Worm (Caenorhabditis elegans) whole organism, midembryonic: ENCODE data around the gene fbxa-224.
A peak's percentile ranks its signal among the peaks of the same experiment; 100 is the strongest.

Experiments used
- T22C8.4 ChIP-seq: fragments of 200-800 bp; sonication (Bioruptor generic); IDR thresholded peaks from 2 replicates; pipeline ENCODE4 v1.3.6; 2022; ENCODE audit warnings: missing genetic modification characterization, missing compliant biosample characterization
- cog-1 ChIP-seq: sonication (generic microtip); optimal IDR thresholded peaks from 2 replicates; lab custom pipeline; 2016; ENCODE audit warnings: missing genetic modification characterization, missing compliant biosample characterization
- flt-1 ChIP-seq: fragments of 200-800 bp; sonication (Bioruptor generic); IDR thresholded peaks from 2 replicates; pipeline ENCODE4 v1.3.6; 2022; ENCODE audit warnings: missing genetic modification characterization, missing compliant biosample characterization
- klf-2 ChIP-seq: fragments of 200-800 bp; sonication (Bioruptor generic); conservative IDR thresholded peaks from 2 replicates; pipeline ENCODE4 v1.3.6; 2022; ENCODE audit warnings: missing genetic modification reagents, missing genetic modification characterization, missing compliant biosample characterization
- med-1 ChIP-seq: sonication (generic microtip); optimal IDR thresholded peaks from 2 replicates; lab custom pipeline; 2017; ENCODE audit warnings: missing genetic modification characterization, mild to moderate bottlenecking, missing compliant biosample characterization, antibody characterized with exemption, missing genetic modification reagents; ENCODE audit not compliant: insufficient read depth
- ref-1 ChIP-seq: fragments of 200-800 bp; sonication (Bioruptor generic); conservative IDR thresholded peaks from 2 replicates; pipeline ENCODE4 v1.3.6; 2022; ENCODE audit warnings: missing genetic modification reagents, missing genetic modification characterization, missing compliant biosample characterization
- tab-1 ChIP-seq: fragments of 200-800 bp; sonication (Bioruptor generic); IDR thresholded peaks from 2 replicates; pipeline ENCODE4 v1.3.6; 2022; ENCODE audit warnings: missing genetic modification characterization, missing compliant biosample characterization
- ztf-23 ChIP-seq: fragments of 200-800 bp; sonication (Bioruptor generic); IDR thresholded peaks from 2 replicates; pipeline ENCODE4 v1.3.6; 2022; ENCODE audit warnings: missing genetic modification reagents, missing genetic modification characterization, missing compliant biosample characterization
- ztf-29 ChIP-seq: fragments of 200-800 bp; sonication (Bioruptor generic); IDR thresholded peaks from 2 replicates; pipeline ENCODE4 v1.3.6; 2022; ENCODE audit warnings: missing genetic modification reagents, missing genetic modification characterization, missing compliant biosample characterization

The fbxa-224 gene

ce11 chrII:7534369-7534768 is 13.6 kb downstream of the fbxa-224 start, which contains the start of gene wrt-10:
TSS of gene wrt-10 (minus strand) at chrII:7534563.
- TF ChIP-seq ref-1 (GFP tag; lab: Robert Waterston, UW) (no peak), klf-2 (GFP tag; lab: Robert Waterston, UW) (no peak), T22C8.4 (no peak), ztf-29 (GFP tag; lab: Robert Waterston, UW) (no peak), ztf-23 (GFP tag; lab: Robert Waterston, UW) (no peak), cog-1 (no peak), flt-1 (GFP tag; lab: Robert Waterston, UW) (no peak), med-1 (no peak), tab-1 (GFP tag; lab: Robert Waterston, UW) (no peak)

ce11 chrII:7531478-7531877 is 16.5 kb downstream of the fbxa-224 start:
- no peak for TF ChIP-seq klf-2 (GFP tag; lab: Robert Waterston, UW)
- TF ChIP-seq T22C8.4, result no peak
- no peak for TF ChIP-seq ref-1 (GFP tag; lab: Robert Waterston, UW)
- no peak for TF ChIP-seq tab-1 (GFP tag; lab: Robert Waterston, UW)
- no peak for TF ChIP-seq ztf-29 (GFP tag; lab: Robert Waterston, UW)
- no peak for TF ChIP-seq flt-1 (GFP tag; lab: Robert Waterston, UW)
- TF ChIP-seq med-1, result no peak
- no peak for TF ChIP-seq cog-1
- no peak for TF ChIP-seq ztf-23 (GFP tag; lab: Robert Waterston, UW)

ce11 chrII:7530944-7531343 is 17.0 kb downstream of the fbxa-224 start, which contains the start of gene wrt-1:
TSS of gene wrt-1 (plus strand) at chrII:7530996.
- TF ChIP-seq flt-1 (GFP tag; lab: Robert Waterston, UW), result no peak
- TF ChIP-seq tab-1 (GFP tag; lab: Robert Waterston, UW), result no peak
- TF ChIP-seq med-1, result no peak
- TF ChIP-seq T22C8.4, result no peak
- no peak for TF ChIP-seq ref-1 (GFP tag; lab: Robert Waterston, UW)
- no peak for TF ChIP-seq ztf-23 (GFP tag; lab: Robert Waterston, UW)
- TF ChIP-seq ztf-29 (GFP tag; lab: Robert Waterston, UW), result no peak
- TF ChIP-seq klf-2 (GFP tag; lab: Robert Waterston, UW), result no peak
- TF ChIP-seq cog-1, result no peak

- TF ChIP-seq ztf-23 (GFP tag; lab: Robert Waterston, UW) (no peak), cog-1 (peak; percentile 5), T22C8.4 (no peak)
These were observed 18.8 kb downstream of the fbxa-224 start, which contains the start of gene ZK1290.5 for ce11 chrII:7529078-7529683. TSS of gene ZK1290.5 (plus strand) at chrII:7529643.

ce11 chrII:7528210-7528609 is 19.7 kb downstream of the fbxa-224 start:
- TF ChIP-seq tab-1 (GFP tag; lab: Robert Waterston, UW) (no peak), ref-1 (GFP tag; lab: Robert Waterston, UW) (no peak), med-1 (no peak), T22C8.4 (no peak), flt-1 (GFP tag; lab: Robert Waterston, UW) (no peak), klf-2 (GFP tag; lab: Robert Waterston, UW) (no peak), ztf-23 (GFP tag; lab: Robert Waterston, UW) (no peak), cog-1 (no peak), ztf-29 (GFP tag; lab: Robert Waterston, UW) (no peak)

- TF ChIP-seq cog-1, result no peak
- TF ChIP-seq med-1, result no peak
- TF ChIP-seq klf-2 (GFP tag; lab: Robert Waterston, UW), result no peak
These were observed 22.5 kb downstream of the fbxa-224 start, which contains the start of the genes ZK1290.7 and rnh-1.1 for ce11 chrII:7525458-7525857. TSS of gene ZK1290.7 (minus strand) at chrII:7525558. TSS of gene rnh-1.1 (plus strand) at chrII:7525738.

- TF ChIP-seq klf-2 (GFP tag; lab: Robert Waterston, UW) (no peak), tab-1 (GFP tag; lab: Robert Waterston, UW) (no peak), T22C8.4 (no peak), med-1 (no peak), flt-1 (GFP tag; lab: Robert Waterston, UW) (no peak), cog-1 (no peak), ztf-23 (GFP tag; lab: Robert Waterston, UW) (no peak), ref-1 (GFP tag; lab: Robert Waterston, UW) (no peak), ztf-29 (GFP tag; lab: Robert Waterston, UW) (no peak)
These were observed 24.7 kb downstream of the fbxa-224 start, which contains the start of gene ZK1290.15 for ce11 chrII:7523281-7523680. TSS of gene ZK1290.15 (plus strand) at chrII:7523581.

ce11 chrII:7521420-7521819 is 26.5 kb downstream of the fbxa-224 start:
- TF ChIP-seq med-1, result no peak
- TF ChIP-seq cog-1, result no peak

- TF ChIP-seq ztf-23 (GFP tag; lab: Robert Waterston, UW), result no peak
- no peak for TF ChIP-seq cog-1
- TF ChIP-seq ztf-29 (GFP tag; lab: Robert Waterston, UW), result no peak
- no peak for TF ChIP-seq ref-1 (GFP tag; lab: Robert Waterston, UW)
- TF ChIP-seq T22C8.4, result no peak
- no peak for TF ChIP-seq tab-1 (GFP tag; lab: Robert Waterston, UW)
- no peak for TF ChIP-seq klf-2 (GFP tag; lab: Robert Waterston, UW)
- TF ChIP-seq med-1, result no peak
- TF ChIP-seq flt-1 (GFP tag; lab: Robert Waterston, UW), result no peak
These were observed 28.7 kb downstream of the fbxa-224 start, which contains the start of gene glb-9 for ce11 chrII:7519221-7519620. TSS of gene glb-9 (minus strand) at chrII:7519321.

- no peak for TF ChIP-seq flt-1 (GFP tag; lab: Robert Waterston, UW)
- TF ChIP-seq ztf-29 (GFP tag; lab: Robert Waterston, UW), result no peak
These were observed 42.9 kb downstream of the fbxa-224 start, which contains the start of gene C28F5.1 for ce11 chrII:7505005-7505404. TSS of gene C28F5.1 (plus strand) at chrII:7505305.
